Worm (Caenorhabditis elegans) whole organism, L2 larva: ENCODE measurements around the gene unc-68.

Experiments used
- C34F6.9 ChIP-seq: fragments of 150-350 bp; optimal IDR thresholded peaks from 2 replicates; lab custom pipeline; 2014; ENCODE audit warnings: missing biosample characterization, missing genetic modification characterization
- F13H6.1 ChIP-seq: sonication (generic microtip); optimal IDR thresholded peaks from 2 replicates; lab custom pipeline; 2016; ENCODE audit warnings: missing genetic modification characterization, missing compliant biosample characterization
- R02D3.7 ChIP-seq: fragments of 150-350 bp; optimal IDR thresholded peaks from 2 replicates; lab custom pipeline; 2014; ENCODE audit warnings: missing biosample characterization, missing genetic modification characterization
- Y55F3AM.14 ChIP-seq: fragments of 200-800 bp; sonication (Bioruptor generic); optimal IDR thresholded peaks from 2 replicates; lab custom pipeline; 2018; ENCODE audit warnings: mild to moderate bottlenecking, missing genetic modification characterization, missing compliant biosample characterization
- ZK546.5 ChIP-seq: sonication (generic microtip); optimal IDR thresholded peaks from 2 replicates; lab custom pipeline; 2017; ENCODE audit warnings: missing biosample characterization, missing genetic modification characterization
- alr-1 ChIP-seq: fragments of 150-350 bp; optimal IDR thresholded peaks from 2 replicates; lab custom pipeline; 2014; ENCODE audit warnings: missing biosample characterization, missing genetic modification characterization
- aly-2 ChIP-seq: fragments of 150-350 bp; optimal IDR thresholded peaks from 2 replicates; lab custom pipeline; 2014; ENCODE audit warnings: missing biosample characterization, missing genetic modification characterization
- ama-1 ChIP-seq: fragments of 150-350 bp; optimal IDR thresholded peaks from 2 replicates; lab custom pipeline; 2018; ENCODE audit warnings: inconsistent platforms
- blmp-1 ChIP-seq: sonication (generic microtip); optimal IDR thresholded peaks from 2 replicates; lab custom pipeline; 2017; ENCODE audit warnings: missing genetic modification characterization, mild to moderate bottlenecking, missing compliant biosample characterization, antibody characterized with exemption, moderate library complexity; ENCODE audit not compliant: insufficient read depth
- ceh-16 ChIP-seq: fragments of 150-350 bp; optimal IDR thresholded peaks from 2 replicates; lab custom pipeline; 2014; ENCODE audit warnings: missing biosample characterization, missing genetic modification characterization
- ceh-82 ChIP-seq: fragments of 150-350 bp; optimal IDR thresholded peaks from 2 replicates; lab custom pipeline; 2014; ENCODE audit warnings: missing biosample characterization, missing genetic modification characterization
- crh-2 ChIP-seq: sonication (generic microtip); optimal IDR thresholded peaks from 2 replicates; lab custom pipeline; 2017; ENCODE audit warnings: missing biosample characterization, missing genetic modification characterization
- dmd-4 ChIP-seq: sonication (generic microtip); optimal IDR thresholded peaks from 2 replicates; lab custom pipeline; 2017; ENCODE audit warnings: missing biosample characterization, missing genetic modification characterization
- egl-27 ChIP-seq: sonication (generic microtip); optimal IDR thresholded peaks from 3 replicates; lab custom pipeline; 2017; ENCODE audit warnings: missing biosample characterization, missing genetic modification reagents, missing genetic modification characterization
- elt-1 ChIP-seq: fragments of 150-350 bp; optimal IDR thresholded peaks from 2 replicates; lab custom pipeline; 2014; ENCODE audit warnings: missing biosample characterization, missing genetic modification characterization
- elt-3 ChIP-seq: sonication (generic microtip); optimal IDR thresholded peaks from 2 replicates; lab custom pipeline; 2017; ENCODE audit warnings: missing biosample characterization, missing genetic modification characterization
- fos-1 ChIP-seq: fragments of 150-350 bp; optimal IDR thresholded peaks from 2 replicates; lab custom pipeline; 2014; ENCODE audit warnings: missing biosample characterization, missing genetic modification characterization
- gmeb-1 ChIP-seq: fragments of 150-350 bp; optimal IDR thresholded peaks from 2 replicates; lab custom pipeline; 2014; ENCODE audit warnings: missing biosample characterization, missing genetic modification characterization
- lin-11 ChIP-seq: fragments of 150-350 bp; sonication (generic microtip); optimal IDR thresholded peaks from 2 replicates; lab custom pipeline; 2014; ENCODE audit warnings: missing biosample characterization, missing genetic modification characterization, inconsistent platforms, mixed read lengths
- lin-13 ChIP-seq: fragments of 150-350 bp; optimal IDR thresholded peaks from 2 replicates; lab custom pipeline; 2014; ENCODE audit warnings: missing biosample characterization, missing genetic modification reagents, missing genetic modification characterization
- lin-39 ChIP-seq: fragments of 150-350 bp; optimal IDR thresholded peaks from 2 replicates; lab custom pipeline; 2014; ENCODE audit warnings: missing biosample characterization, missing genetic modification reagents, missing genetic modification characterization
- lsy-2 ChIP-seq, 2 experiments: fragments of 150-350 bp in 1 of 2; sonication (generic microtip) in 1 of 2; optimal IDR thresholded peaks; 2 replicates each; lab custom pipeline; 2014 to 2017; ENCODE audit warnings: missing biosample characterization in 2 of 2, missing genetic modification characterization in 2 of 2
- mab-5 ChIP-seq: fragments of 150-350 bp; optimal IDR thresholded peaks from 2 replicates; lab custom pipeline; 2014; ENCODE audit warnings: missing biosample characterization, missing genetic modification characterization
- mbf-1 ChIP-seq: sonication (generic microtip); optimal IDR thresholded peaks from 2 replicates; lab custom pipeline; 2017; ENCODE audit warnings: missing biosample characterization, missing genetic modification characterization
- mdl-1 ChIP-seq, 2 experiments: fragments of 150-350 bp in 1 of 2; sonication (generic microtip) in 1 of 2; optimal IDR thresholded peaks; 2 replicates each; lab custom pipeline; 2017; ENCODE audit warnings: missing biosample characterization in 2 of 2, missing genetic modification characterization in 2 of 2
- nhr-10 ChIP-seq: sonication (generic microtip); optimal IDR thresholded peaks from 2 replicates; lab custom pipeline; 2017; ENCODE audit warnings: missing biosample characterization, missing genetic modification characterization
- nhr-11 ChIP-seq: fragments of 150-350 bp; optimal IDR thresholded peaks from 2 replicates; lab custom pipeline; 2014; ENCODE audit warnings: missing biosample characterization, missing genetic modification characterization
- nhr-12 ChIP-seq: fragments of 150-350 bp; optimal IDR thresholded peaks from 2 replicates; lab custom pipeline; 2014; ENCODE audit warnings: missing biosample characterization, missing genetic modification characterization
- nhr-129 ChIP-seq: fragments of 150-350 bp; optimal IDR thresholded peaks from 2 replicates; lab custom pipeline; 2014; ENCODE audit warnings: missing biosample characterization, missing genetic modification characterization
- nhr-21 ChIP-seq: fragments of 150-350 bp; optimal IDR thresholded peaks from 2 replicates; lab custom pipeline; 2014; ENCODE audit warnings: missing biosample characterization, missing genetic modification characterization
- nhr-23 ChIP-seq: fragments of 150-350 bp; optimal IDR thresholded peaks from 2 replicates; lab custom pipeline; 2014; ENCODE audit warnings: missing biosample characterization, missing genetic modification reagents, missing genetic modification characterization
- nhr-237 ChIP-seq: fragments of 150-350 bp; optimal IDR thresholded peaks from 2 replicates; lab custom pipeline; 2014; ENCODE audit warnings: missing biosample characterization, missing genetic modification characterization
- nhr-25 ChIP-seq: fragments of 150-350 bp; sonication (generic microtip); optimal IDR thresholded peaks from 3 replicates; lab custom pipeline; 2014; ENCODE audit warnings: missing biosample characterization, missing genetic modification characterization
- nhr-6 ChIP-seq: fragments of 150-350 bp; optimal IDR thresholded peaks from 2 replicates; lab custom pipeline; 2014; ENCODE audit warnings: missing biosample characterization, missing genetic modification characterization
- nhr-77 ChIP-seq: fragments of 150-350 bp; optimal IDR thresholded peaks from 2 replicates; lab custom pipeline; 2014; ENCODE audit warnings: missing biosample characterization, missing genetic modification characterization
- peb-1 ChIP-seq: fragments of 150-350 bp; optimal IDR thresholded peaks from 2 replicates; lab custom pipeline; 2014; ENCODE audit warnings: missing biosample characterization, missing genetic modification characterization
- sem-4 ChIP-seq: fragments of 150-350 bp; optimal IDR thresholded peaks from 2 replicates; lab custom pipeline; 2014; ENCODE audit warnings: missing biosample characterization, missing genetic modification reagents, missing genetic modification characterization
- skn-1 ChIP-seq: sonication (generic microtip); optimal IDR thresholded peaks from 2 replicates; lab custom pipeline; 2017; ENCODE audit warnings: missing biosample characterization, missing genetic modification characterization
- sma-3 ChIP-seq: sonication (generic microtip); optimal IDR thresholded peaks from 2 replicates; lab custom pipeline; 2016; ENCODE audit warnings: missing genetic modification reagents, missing genetic modification characterization, missing compliant biosample characterization
- sma-9 ChIP-seq, 2 experiments: fragments of 150-350 bp in 1 of 2; sonication (generic microtip) in 1 of 2; optimal IDR thresholded peaks; 2 replicates each; lab custom pipeline; 2014 to 2016; ENCODE audit warnings: missing genetic modification characterization in 2 of 2, mild to moderate bottlenecking in 1 of 2, missing biosample characterization in 1 of 2, missing compliant biosample characterization in 1 of 2, missing genetic modification reagents in 1 of 2, moderate library complexity in 1 of 2
- snpc-4 ChIP-seq: fragments of 150-350 bp; optimal IDR thresholded peaks from 2 replicates; lab custom pipeline; 2014; ENCODE audit warnings: missing biosample characterization, missing genetic modification characterization
- unc-39 ChIP-seq: fragments of 150-350 bp; optimal IDR thresholded peaks from 2 replicates; lab custom pipeline; 2014; ENCODE audit warnings: missing biosample characterization, missing genetic modification characterization
- unc-55 ChIP-seq: fragments of 150-350 bp; sonication (generic microtip); optimal IDR thresholded peaks from 3 replicates; lab custom pipeline; 2014; ENCODE audit warnings: missing biosample characterization, missing genetic modification reagents, missing genetic modification characterization
- unc-62 ChIP-seq: fragments of 150-350 bp; optimal IDR thresholded peaks from 2 replicates; lab custom pipeline; 2014; ENCODE audit warnings: missing biosample characterization, missing genetic modification reagents, missing genetic modification characterization
- zag-1 ChIP-seq: fragments of 150-350 bp; optimal IDR thresholded peaks from 2 replicates; lab custom pipeline; 2014; ENCODE audit warnings: missing biosample characterization, missing genetic modification characterization
- ztf-1 ChIP-seq: fragments of 200-800 bp; sonication (Bioruptor generic); conservative IDR thresholded peaks from 2 replicates; pipeline ENCODE4 v1.3.6; 2022; ENCODE audit warnings: missing genetic modification characterization, missing compliant biosample characterization
- ztf-11 ChIP-seq: sonication (generic microtip); optimal IDR thresholded peaks from 2 replicates; lab custom pipeline; 2017; ENCODE audit warnings: missing biosample characterization, missing genetic modification characterization
- ztf-4 ChIP-seq: fragments of 150-350 bp; optimal IDR thresholded peaks from 2 replicates; lab custom pipeline; 2014; ENCODE audit warnings: missing biosample characterization, missing genetic modification characterization

The unc-68 gene

ce11 chrV:6880623-6881022 is 48.2 kb downstream of the unc-68 start:
- TF ChIP-seq C34F6.9 (tag; lab: Kevin White, UChicago) (peak; percentile 29), sem-4 (tag; lab: Kevin White, UChicago) (peak; percentile 32), unc-55 (no peak), snpc-4 (tag; lab: Kevin White, UChicago) (peak; percentile 88), sma-9 (GFP tag; optimal IDR thresholded peaks at IDR 0.05; lab: Kevin White, UChicago) (peak; percentile 24), sma-9 (tag; optimal IDR thresholded peaks at IDR 0.05; lab: Kevin White, UChicago) (no peak), nhr-6 (tag; lab: Kevin White, UChicago) (no peak), lin-39 (no peak), F13H6.1 (peak; percentile 37), lin-11 (tag; lab: Kevin White, UChicago) (peak; percentile 4), zag-1 (tag; lab: Kevin White, UChicago) (peak; percentile 16), lsy-2 (tag; optimal IDR thresholded peaks at IDR 0.05; lab: Kevin White, UChicago) (peak in 1 of 2 experiments; percentile 12), ama-1 (lab: Kevin White, UChicago) (no peak), nhr-11 (tag; lab: Kevin White, UChicago) (no peak)

ce11 chrV:6879490-6879889 is 49.3 kb downstream of the unc-68 start:
- peak; percentile 38 for TF ChIP-seq blmp-1
- peak; percentile 34 for TF ChIP-seq snpc-4 (tag; lab: Kevin White, UChicago)
- peak; percentile 34 for TF ChIP-seq sma-3 (GFP tag; lab: Kevin White, UChicago)
- no peak for TF ChIP-seq ama-1 (lab: Kevin White, UChicago)
- no peak for TF ChIP-seq elt-1 (tag; lab: Kevin White, UChicago)
- peak; percentile 21 for TF ChIP-seq crh-2 (tag; lab: Kevin White, UChicago)
- no peak for TF ChIP-seq alr-1 (tag; lab: Kevin White, UChicago)
- TF ChIP-seq zag-1 (tag; lab: Kevin White, UChicago) = peak; percentile 75
- peak; percentile 67 for TF ChIP-seq fos-1 (tag; lab: Kevin White, UChicago)
- peak; percentile 59 for TF ChIP-seq lin-11 (tag; lab: Kevin White, UChicago)
- TF ChIP-seq ceh-16 = peak; percentile 50
- TF ChIP-seq mab-5 = peak; percentile 62
- peak; percentile 56 for TF ChIP-seq nhr-25 (tag; lab: Kevin White, UChicago)
- TF ChIP-seq lin-39 = peak; percentile 48
- TF ChIP-seq aly-2 (tag; lab: Kevin White, UChicago) = no peak
- no peak for TF ChIP-seq ztf-1 (GFP tag; lab: Robert Waterston, UW)
- TF ChIP-seq sma-9 (GFP tag; optimal IDR thresholded peaks at IDR 0.05; lab: Kevin White, UChicago) = peak; percentile 76
- no peak for TF ChIP-seq sma-9 (tag; optimal IDR thresholded peaks at IDR 0.05; lab: Kevin White, UChicago)
- no peak for TF ChIP-seq nhr-23 (tag; lab: Kevin White, UChicago)
- peak; percentile 0 for TF ChIP-seq nhr-10 (tag; lab: Kevin White, UChicago)
- no peak for TF ChIP-seq nhr-11 (tag; lab: Kevin White, UChicago)
- no peak for TF ChIP-seq peb-1 (tag; lab: Kevin White, UChicago)
- peak; percentile 12 for TF ChIP-seq nhr-6 (tag; lab: Kevin White, UChicago)
- TF ChIP-seq nhr-237 (tag; lab: Kevin White, UChicago) = no peak
- peak; percentile 61 to 67 for TF ChIP-seq lsy-2 (tag; optimal IDR thresholded peaks at IDR 0.05; lab: Kevin White, UChicago)
- peak; percentile 67 for TF ChIP-seq ceh-82 (tag; lab: Kevin White, UChicago)
- TF ChIP-seq elt-3 (tag; lab: Kevin White, UChicago) = no peak
- TF ChIP-seq ztf-4 = peak; percentile 36
- no peak for TF ChIP-seq R02D3.7 (tag; lab: Kevin White, UChicago)
- no peak for TF ChIP-seq mbf-1 (tag; lab: Kevin White, UChicago)
- no peak for TF ChIP-seq unc-62
- TF ChIP-seq nhr-21 (tag; lab: Kevin White, UChicago) = peak; percentile 26
- peak; percentile 56 for TF ChIP-seq unc-39 (tag; lab: Kevin White, UChicago)
- TF ChIP-seq nhr-12 (tag; lab: Kevin White, UChicago) = no peak
- TF ChIP-seq nhr-77 = no peak
- peak; percentile 11 for TF ChIP-seq gmeb-1 (tag; lab: Kevin White, UChicago)
- peak; percentile 85 for TF ChIP-seq unc-55
- peak; percentile 61 for TF ChIP-seq sem-4 (tag; lab: Kevin White, UChicago)
- peak; percentile 7 for TF ChIP-seq ztf-11 (tag; lab: Kevin White, UChicago)
- peak; percentile 95 for TF ChIP-seq F13H6.1
- peak; percentile 82 for TF ChIP-seq C34F6.9 (tag; lab: Kevin White, UChicago)
- peak; percentile 51 to 61 for TF ChIP-seq mdl-1 (tag; optimal IDR thresholded peaks at IDR 0.05; lab: Kevin White, UChicago)
- TF ChIP-seq dmd-4 (tag; lab: Kevin White, UChicago) = no peak
- TF ChIP-seq skn-1 (tag; lab: Kevin White, UChicago) = no peak
- peak; percentile 30 for TF ChIP-seq Y55F3AM.14 (GFP tag; lab: Kevin White, UChicago)
- TF ChIP-seq nhr-129 (tag; lab: Kevin White, UChicago) = peak; percentile 89
- no peak for TF ChIP-seq ZK546.5 (tag; lab: Kevin White, UChicago)
- TF ChIP-seq lin-13 = peak; percentile 55
- TF ChIP-seq egl-27 (tag; lab: Kevin White, UChicago) = peak; percentile 64
